Worm (Caenorhabditis elegans): Measurements from ENCODE around the gene pcca-1.

The pcca-1 gene

DNA sequence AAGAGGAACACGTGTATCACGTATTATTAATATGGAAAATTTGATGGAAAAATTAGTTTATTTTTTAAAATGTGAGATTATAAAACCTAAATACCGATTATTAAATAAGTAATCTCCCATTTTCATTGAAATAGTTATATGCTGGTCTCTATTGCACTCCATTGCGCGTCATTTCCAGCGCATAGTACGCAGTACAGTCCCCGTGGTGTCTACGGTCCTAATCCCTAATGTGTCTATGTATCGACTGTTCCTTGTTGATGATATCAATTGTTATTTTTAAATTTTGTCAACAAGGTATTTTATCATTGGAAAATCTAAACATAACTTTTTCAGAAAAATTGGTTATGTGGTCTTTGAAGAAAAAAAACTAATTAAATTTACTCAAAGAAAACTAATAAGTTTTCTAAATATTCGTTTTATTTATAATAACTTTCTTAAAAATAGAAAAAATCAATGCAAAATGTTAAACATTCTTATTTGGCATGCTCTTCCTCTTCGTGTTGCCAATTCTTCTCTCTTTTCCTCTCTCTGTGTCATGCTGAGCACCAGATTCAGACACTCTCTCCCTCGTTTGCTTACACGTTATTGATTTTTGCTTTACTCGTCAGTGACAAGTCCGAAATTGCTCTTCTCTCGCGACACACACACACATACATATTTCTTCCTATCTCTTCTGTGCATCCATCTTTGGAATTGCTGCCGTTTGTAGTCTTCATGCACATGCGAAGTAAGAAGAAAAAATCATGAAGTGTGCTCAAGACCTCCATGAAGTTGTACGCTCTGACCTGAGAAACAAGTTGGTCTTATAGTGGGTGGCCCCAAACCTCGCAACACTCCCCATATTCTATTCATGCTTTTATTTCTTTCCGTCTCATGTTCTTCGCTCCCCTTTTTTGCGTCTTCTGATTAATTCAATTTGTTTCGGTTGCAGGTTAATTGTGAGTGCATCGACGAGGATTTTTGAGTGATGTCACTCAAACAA is 21.5 kb upstream of the pcca-1 start, which contains the start of gene unc-18:
TSS of gene unc-18 (plus strand) at position 932 of the 982 bp plus-strand sequence.
- TF ChIP-seq fkh-2 (tag; optimal IDR thresholded peaks at IDR 0.05) (no peak), nfya-1 (tag; optimal IDR thresholded peaks at IDR 0.05; ENCODE audit: insufficient read depth) (peak; percentile 65), nhr-11 (tag; optimal IDR thresholded peaks at IDR 0.05) (no peak), nhr-237 (tag; optimal IDR thresholded peaks at IDR 0.05) (no peak), lin-39 (tag; optimal IDR thresholded peaks at IDR 0.05) (peak; percentile 69), hmg-11 (tag; optimal IDR thresholded peaks at IDR 0.05) (peak; percentile 44), tbx-2 (tag; optimal IDR thresholded peaks at IDR 0.05) (no peak), ceh-82 (tag; optimal IDR thresholded peaks at IDR 0.05) (no peak), lsy-12 (tag; optimal IDR thresholded peaks at IDR 0.05) (no peak), nhr-25 (tag; optimal IDR thresholded peaks at IDR 0.05) (no peak), nhr-28 (tag; optimal IDR thresholded peaks at IDR 0.05) (no peak), ceh-16 (tag; optimal IDR thresholded peaks at IDR 0.05) (no peak), sea-2 (GFP tag; optimal IDR thresholded peaks at IDR 0.05) (peak; percentile 46), unc-62 (GFP tag; optimal IDR thresholded peaks at IDR 0.05) (peak; percentile 65), egl-27 (tag; optimal IDR thresholded peaks at IDR 0.05) (no peak), aly-2 (tag; optimal IDR thresholded peaks at IDR 0.05) (no peak), elt-1 (tag; optimal IDR thresholded peaks at IDR 0.05) (peak; percentile 25), ceh-28 (tag; optimal IDR thresholded peaks at IDR 0.05) (peak; percentile 75), pha-4 (tag; optimal IDR thresholded peaks at IDR 0.05) (peak; percentile 55)

DNA sequence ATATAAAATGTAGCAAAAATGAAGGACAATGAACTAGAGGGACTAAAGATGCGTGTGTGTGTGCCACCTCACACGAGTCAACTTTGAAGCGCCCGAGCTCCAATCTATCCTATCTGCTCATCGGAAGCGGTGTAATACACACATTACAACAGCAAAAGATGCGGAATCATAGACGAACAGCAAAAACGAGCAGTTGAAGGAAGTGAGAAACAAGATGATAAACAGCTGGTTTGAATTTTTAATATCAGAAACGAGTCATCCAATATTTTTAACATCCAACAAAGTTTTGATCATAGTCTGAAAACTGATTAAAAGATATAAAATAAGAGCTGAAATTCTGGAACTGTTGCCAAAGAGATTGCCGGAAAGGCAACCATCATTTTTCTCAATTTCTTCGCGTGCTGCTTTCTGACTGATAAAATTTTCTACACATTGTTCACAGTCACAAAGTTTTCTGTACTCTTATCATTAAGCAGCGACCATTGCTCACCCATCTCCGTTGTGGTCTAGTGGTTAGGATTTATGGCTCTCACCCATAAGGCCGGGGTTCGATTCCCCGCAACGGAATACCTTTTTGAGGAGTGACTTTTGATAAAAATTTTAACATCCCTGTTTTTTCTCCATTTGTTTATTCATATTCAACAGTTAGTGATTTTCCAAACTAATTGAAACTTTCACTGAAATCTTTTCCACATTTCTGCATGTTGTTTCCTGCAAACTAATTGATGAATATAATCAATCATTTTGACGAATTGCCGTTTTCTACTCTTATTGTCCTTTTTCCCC is 20.0 kb upstream of the pcca-1 start, which contains the start of gene stn-2:
TSS of gene stn-2 (minus strand) at position 75 of the 786 bp plus-strand sequence.
- TF ChIP-seq nhr-12 (tag; optimal IDR thresholded peaks at IDR 0.05) (no peak), elt-2 (tag; optimal IDR thresholded peaks at IDR 0.05) (peak; percentile 24), nhr-28 (tag; optimal IDR thresholded peaks at IDR 0.05) (no peak), fkh-10 (GFP tag; optimal IDR thresholded peaks at IDR 0.05) (no peak), fkh-2 (tag; optimal IDR thresholded peaks at IDR 0.05) (no peak), hmg-11 (tag; optimal IDR thresholded peaks at IDR 0.05) (no peak), ama-1 (optimal IDR thresholded peaks at IDR 0.05) (no peak), nhr-76 (tag; optimal IDR thresholded peaks at IDR 0.05) (no peak), nfya-1 (tag; optimal IDR thresholded peaks at IDR 0.05; ENCODE audit: insufficient read depth) (peak; percentile 16), R02D3.7 (tag; optimal IDR thresholded peaks at IDR 0.05) (no peak), nhr-43 (tag; optimal IDR thresholded peaks at IDR 0.05; ENCODE audit: poor library complexity, severe bottlenecking) (peak; percentile 56), pha-4 (tag; optimal IDR thresholded peaks at IDR 0.05) (peak; percentile 20), ztf-11 (tag; optimal IDR thresholded peaks at IDR 0.05) (no peak), skn-1 (tag; optimal IDR thresholded peaks at IDR 0.05) (no peak), mml-1 (tag; optimal IDR thresholded peaks at IDR 0.05) (no peak), tbx-2 (tag; optimal IDR thresholded peaks at IDR 0.05) (no peak), lin-39 (tag; optimal IDR thresholded peaks at IDR 0.05) (peak; percentile 32), sea-2 (GFP tag; optimal IDR thresholded peaks at IDR 0.05) (no peak)

ce11 chrX:7679835-7680234 is 19.0 kb upstream of the pcca-1 start:
- TF ChIP-seq fkh-10 (GFP tag; optimal IDR thresholded peaks at IDR 0.05) (peak; percentile 32), ama-1 (optimal IDR thresholded peaks at IDR 0.05) (no peak)

DNA sequence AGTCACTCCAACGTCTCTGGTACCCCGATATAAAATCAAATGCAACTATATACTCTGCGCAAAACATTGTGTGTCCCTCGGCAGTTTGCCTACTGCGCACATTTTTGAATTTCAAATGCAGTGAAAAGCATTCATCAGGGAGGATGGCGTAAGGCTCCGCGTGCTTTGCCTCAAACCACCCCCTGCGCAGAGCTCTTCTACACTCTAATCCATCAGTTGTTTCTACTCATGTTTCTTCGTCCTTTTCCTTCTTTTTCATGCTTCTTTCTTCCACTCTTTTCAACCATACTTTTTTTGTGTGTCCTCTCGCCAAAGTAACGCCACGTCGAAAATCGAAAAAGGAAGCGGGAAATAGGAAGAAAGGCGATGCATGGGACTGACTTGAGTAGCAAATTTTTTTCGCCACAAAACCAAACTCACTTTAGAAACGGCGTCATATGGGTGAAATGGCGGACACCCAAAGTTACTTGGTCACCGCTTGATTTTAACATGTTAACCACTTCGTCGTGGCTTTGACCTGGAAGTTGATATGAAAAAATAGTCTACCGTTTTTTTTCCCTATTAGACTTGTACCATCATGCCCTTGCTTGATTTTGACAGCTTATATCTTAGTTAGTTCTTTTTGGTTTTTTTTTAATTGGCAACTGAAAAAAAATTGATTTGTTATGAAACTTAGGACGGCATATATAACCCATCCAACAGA is 17.8 kb upstream of the pcca-1 start:
- no peak for TF ChIP-seq R02D3.7 (tag; optimal IDR thresholded peaks at IDR 0.05)
- peak; percentile 4 for TF ChIP-seq snpc-4 (tag; optimal IDR thresholded peaks at IDR 0.05)
- peak; percentile 77 for TF ChIP-seq lin-39 (tag; optimal IDR thresholded peaks at IDR 0.05)
- no peak for TF ChIP-seq fos-1 (tag; optimal IDR thresholded peaks at IDR 0.05)
- no peak for TF ChIP-seq egl-5 (tag; optimal IDR thresholded peaks at IDR 0.05)
- peak; percentile 32 for TF ChIP-seq nfya-1 (tag; optimal IDR thresholded peaks at IDR 0.05; ENCODE audit: insufficient read depth)
- peak; percentile 20 for TF ChIP-seq hmg-11 (tag; optimal IDR thresholded peaks at IDR 0.05)
- TF ChIP-seq unc-62 (GFP tag; optimal IDR thresholded peaks at IDR 0.05), result no peak
- peak; percentile 24 for TF ChIP-seq fkh-10 (GFP tag; optimal IDR thresholded peaks at IDR 0.05)
- TF ChIP-seq nhr-77 (tag; optimal IDR thresholded peaks at IDR 0.05), result no peak
- no peak for TF ChIP-seq elt-2 (tag; optimal IDR thresholded peaks at IDR 0.05)
- no peak for TF ChIP-seq tbx-2 (tag; optimal IDR thresholded peaks at IDR 0.05)
- no peak for TF ChIP-seq sea-2 (GFP tag; optimal IDR thresholded peaks at IDR 0.05)
- no peak for TF ChIP-seq lin-15B (tag; optimal IDR thresholded peaks at IDR 0.05)
- TF ChIP-seq nhr-11 (tag; optimal IDR thresholded peaks at IDR 0.05), result no peak

All from whole organism, L3 larva.